Worm (Caenorhabditis elegans): ENCODE measurements around the gene R74.8.

DNA sequence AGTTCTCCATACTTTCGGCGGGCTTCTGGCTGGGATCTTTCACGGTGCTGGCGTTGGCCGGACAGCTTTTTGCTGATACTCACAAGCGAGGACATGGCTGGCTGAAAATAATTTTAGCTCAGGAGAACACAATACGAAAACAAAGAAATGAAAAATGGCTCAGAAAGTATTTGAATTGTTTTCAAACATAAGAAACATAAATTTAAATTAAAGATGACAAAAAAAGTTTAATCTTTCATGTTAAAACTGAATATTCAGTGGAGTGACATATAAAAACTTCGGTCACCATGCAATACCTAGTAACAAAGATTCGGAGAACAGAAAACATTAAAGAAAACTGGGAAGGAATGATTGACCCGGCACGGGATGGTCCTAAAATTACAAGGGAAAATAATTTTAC, 27.5 kb upstream of the R74.8 start, which contains the start of gene C16C10.2:
- no peak for TF ChIP-seq T22C8.4 (GFP tag; IDR thresholded peaks at IDR 0.05)
- no peak for TF ChIP-seq tab-1 (GFP tag; IDR thresholded peaks at IDR 0.05)
- no peak for TF ChIP-seq med-1 (GFP tag; optimal IDR thresholded peaks at IDR 0.05; ENCODE audit: insufficient read depth)
- no peak for TF ChIP-seq flt-1 (GFP tag; IDR thresholded peaks at IDR 0.05)
- TF ChIP-seq klf-2 (GFP tag; conservative IDR thresholded peaks at IDR 0.05): no peak
- TF ChIP-seq ztf-29 (GFP tag; IDR thresholded peaks at IDR 0.05): no peak
